Fruit fly (Drosophila melanogaster) whole organism, prepupa: ENCODE measurements around the gene sphe.

ENCODE experiments used
- Blimp-1 ChIP-seq: fragments of 200-800 bp; sonication (Bioruptor generic); optimal IDR thresholded peaks from 3 replicates; lab custom pipeline; 2017; ENCODE audit warnings: missing biosample characterization, missing genetic modification characterization, mild to moderate bottlenecking, moderate library complexity, missing genetic modification reagents
- CG10631 ChIP-seq: fragments of 200-800 bp; sonication (Bioruptor generic); optimal IDR thresholded peaks from 2 replicates; lab custom pipeline; 2016; ENCODE audit warnings: missing biosample characterization, missing genetic modification characterization
- CG10669 ChIP-seq: fragments of 200-800 bp; sonication (Bioruptor generic); optimal IDR thresholded peaks from 3 replicates; lab custom pipeline; 2018; ENCODE audit warnings: missing biosample characterization, mild to moderate bottlenecking, missing genetic modification characterization, moderate library complexity
- CG11294 ChIP-seq: fragments of 200-800 bp; sonication (Bioruptor generic); IDR thresholded peaks from 2 replicates; pipeline ENCODE4 v1.3.6; 2022; ENCODE audit warnings: missing biosample characterization, missing genetic modification characterization
- CG11762 ChIP-seq: fragments of 200-800 bp; sonication (Bioruptor generic); optimal IDR thresholded peaks from 3 replicates; lab custom pipeline; 2016; ENCODE audit warnings: missing biosample characterization, missing genetic modification characterization; ENCODE audit not compliant: insufficient read depth
- CG15336 ChIP-seq: fragments of 200-800 bp; sonication (Bioruptor generic); IDR thresholded peaks from 2 replicates; pipeline ENCODE4 v1.3.6; 2022; ENCODE audit warnings: missing biosample characterization, missing genetic modification characterization
- CG1621 ChIP-seq: fragments of 200-800 bp; sonication (Bioruptor generic); optimal IDR thresholded peaks from 3 replicates; lab custom pipeline; 2018; ENCODE audit warnings: missing biosample characterization, mild to moderate bottlenecking, missing genetic modification characterization
- CG3032 ChIP-seq: fragments of 200-800 bp; optimal IDR thresholded peaks from 2 replicates; lab custom pipeline; 2019; ENCODE audit warnings: missing biosample characterization, mild to moderate bottlenecking, missing genetic modification characterization, moderate library complexity
- CG31627 ChIP-seq: fragments of 200-800 bp; sonication (Bioruptor generic); optimal IDR thresholded peaks from 3 replicates; lab custom pipeline; 2016; ENCODE audit warnings: missing biosample characterization, missing genetic modification characterization
- CG32006 ChIP-seq: fragments of 200-800 bp; sonication (Bioruptor generic); optimal IDR thresholded peaks from 3 replicates; lab custom pipeline; 2017; ENCODE audit warnings: missing biosample characterization, mild to moderate bottlenecking, missing genetic modification characterization
- CG34406 ChIP-seq: fragments of 200-800 bp; sonication (Bioruptor generic); optimal IDR thresholded peaks from 3 replicates; lab custom pipeline; 2016; ENCODE audit warnings: missing biosample characterization, missing genetic modification characterization
- CG3919 ChIP-seq: fragments of 200-800 bp; sonication (Bioruptor generic); optimal IDR thresholded peaks from 3 replicates; lab custom pipeline; 2016; ENCODE audit warnings: missing biosample characterization, missing genetic modification characterization
- CG4318 ChIP-seq: fragments of 200-800 bp; sonication (Bioruptor generic); optimal IDR thresholded peaks from 3 replicates; lab custom pipeline; 2017; ENCODE audit warnings: missing biosample characterization, mild to moderate bottlenecking, missing genetic modification characterization
- CG6163 ChIP-seq: fragments of 200-800 bp; sonication (Bioruptor generic); IDR thresholded peaks from 3 replicates; pipeline ENCODE4 v1.3.6; 2022; ENCODE audit warnings: missing biosample characterization, missing genetic modification characterization
- CG6276 ChIP-seq: fragments of 200-800 bp; sonication (Bioruptor generic); optimal IDR thresholded peaks from 2 replicates; lab custom pipeline; 2017; ENCODE audit warnings: missing biosample characterization, mild to moderate bottlenecking, missing genetic modification characterization
- CG6792 ChIP-seq: fragments of 200-800 bp; sonication (Bioruptor generic); optimal IDR thresholded peaks from 3 replicates; lab custom pipeline; 2016; ENCODE audit warnings: missing biosample characterization, missing genetic modification characterization
- CG6808 ChIP-seq: fragments of 200-800 bp; sonication (Bioruptor generic); optimal IDR thresholded peaks from 3 replicates; lab custom pipeline; 2017; ENCODE audit warnings: missing biosample characterization, missing genetic modification characterization, mild to moderate bottlenecking, moderate library complexity, missing genetic modification reagents
- CG6854 ChIP-seq: fragments of 200-800 bp; sonication (Bioruptor generic); optimal IDR thresholded peaks from 2 replicates; lab custom pipeline; 2017; ENCODE audit warnings: missing biosample characterization, mild to moderate bottlenecking, missing genetic modification characterization
- CG7368 ChIP-seq: fragments of 200-800 bp; sonication (Bioruptor generic); optimal IDR thresholded peaks from 3 replicates; lab custom pipeline; 2016; ENCODE audit warnings: missing biosample characterization, missing genetic modification characterization
- CG8319 ChIP-seq: fragments of 200-800 bp; sonication (Bioruptor generic); optimal IDR thresholded peaks from 3 replicates; lab custom pipeline; 2016; ENCODE audit warnings: missing biosample characterization, missing genetic modification characterization
- CG8632 ChIP-seq: fragments of 200-800 bp; sonication (Bioruptor generic); optimal IDR thresholded peaks from 3 replicates; lab custom pipeline; 2016; ENCODE audit warnings: missing biosample characterization, missing genetic modification characterization
- CG9139 ChIP-seq: fragments of 200-800 bp; sonication (Bioruptor generic); optimal IDR thresholded peaks from 3 replicates; lab custom pipeline; 2017; ENCODE audit warnings: missing biosample characterization, mild to moderate bottlenecking, missing genetic modification characterization
- Eip75B ChIP-seq: fragments of 200-800 bp; sonication (Bioruptor generic); optimal IDR thresholded peaks from 3 replicates; lab custom pipeline; 2016; ENCODE audit warnings: missing biosample characterization, missing genetic modification characterization
- Eip78C ChIP-seq: fragments of 200-800 bp; sonication (Bioruptor generic); peaks from one replicate; lab custom pipeline; 2016; ENCODE audit warnings: missing biosample characterization, missing genetic modification characterization
- Eip93F ChIP-seq: fragments of 200-800 bp; sonication (Bioruptor generic); optimal IDR thresholded peaks from 2 replicates; lab custom pipeline; 2016; ENCODE audit warnings: missing biosample characterization, mild to moderate bottlenecking, missing genetic modification characterization
- Ets21C ChIP-seq: fragments of 200-800 bp; sonication (Bioruptor generic); optimal IDR thresholded peaks from 3 replicates; lab custom pipeline; 2016; ENCODE audit warnings: missing biosample characterization, missing genetic modification characterization
- Ets96B ChIP-seq: fragments of 200-800 bp; optimal IDR thresholded peaks from 2 replicates; lab custom pipeline; 2019; ENCODE audit warnings: missing biosample characterization, mild to moderate bottlenecking, missing genetic modification characterization, moderate library complexity
- Gug ChIP-seq: fragments of 200-800 bp; sonication (Bioruptor generic); IDR thresholded peaks from 2 replicates; pipeline ENCODE4 v1.3.6; 2022; ENCODE audit warnings: missing biosample characterization, missing genetic modification characterization
- Hr38 ChIP-seq: sonication (Bioruptor generic); optimal IDR thresholded peaks from 2 replicates; lab custom pipeline; 2016; ENCODE audit warnings: missing biosample characterization, missing genetic modification characterization
- Hr39 ChIP-seq: fragments of 200-800 bp; sonication (Bioruptor generic); optimal IDR thresholded peaks from 2 replicates; lab custom pipeline; 2016; ENCODE audit warnings: missing biosample characterization, missing genetic modification characterization
- Hr4 ChIP-seq: fragments of 200-800 bp; sonication (Bioruptor generic); optimal IDR thresholded peaks from 3 replicates; lab custom pipeline; 2016; ENCODE audit warnings: missing biosample characterization, missing genetic modification characterization
- Lpt ChIP-seq: fragments of 200-800 bp; sonication (Bioruptor generic); optimal IDR thresholded peaks from 3 replicates; lab custom pipeline; 2016; ENCODE audit warnings: missing biosample characterization, missing genetic modification characterization
- Met ChIP-seq: fragments of 200-800 bp; sonication (Bioruptor generic); optimal IDR thresholded peaks from 3 replicates; lab custom pipeline; 2016; ENCODE audit warnings: missing biosample characterization, missing genetic modification characterization
- OdsH ChIP-seq: fragments of 200-800 bp; sonication (Bioruptor generic); optimal IDR thresholded peaks from 3 replicates; lab custom pipeline; 2016; ENCODE audit warnings: missing biosample characterization, missing genetic modification characterization
- Sox14 ChIP-seq: fragments of 200-800 bp; sonication (Bioruptor generic); optimal IDR thresholded peaks from 3 replicates; lab custom pipeline; 2016; ENCODE audit warnings: missing biosample characterization, missing genetic modification characterization
- Sox15 ChIP-seq: fragments of 200-800 bp; sonication (Bioruptor generic); optimal IDR thresholded peaks from 3 replicates; lab custom pipeline; 2016; ENCODE audit warnings: missing biosample characterization, missing genetic modification characterization
- achi ChIP-seq: fragments of 200-800 bp; sonication (Bioruptor generic); optimal IDR thresholded peaks from 3 replicates; lab custom pipeline; 2016; ENCODE audit warnings: missing biosample characterization, missing genetic modification characterization
- acj6 ChIP-seq: fragments of 200-800 bp; sonication (Bioruptor generic); optimal IDR thresholded peaks from 3 replicates; lab custom pipeline; 2016; ENCODE audit warnings: missing biosample characterization, missing genetic modification characterization
- cyc ChIP-seq: fragments of 200-800 bp; sonication (Bioruptor generic); optimal IDR thresholded peaks from 3 replicates; lab custom pipeline; 2016; ENCODE audit warnings: missing biosample characterization, missing genetic modification characterization
- eg ChIP-seq: fragments of 200-800 bp; sonication (Bioruptor generic); IDR thresholded peaks from 3 replicates; pipeline ENCODE4 v1.3.6; 2022; ENCODE audit warnings: missing biosample characterization, missing genetic modification characterization
- esn ChIP-seq: fragments of 200-800 bp; sonication (Bioruptor generic); optimal IDR thresholded peaks from 2 replicates; lab custom pipeline; 2016; ENCODE audit warnings: missing biosample characterization, mild to moderate bottlenecking, missing genetic modification characterization, moderate library complexity
- fd59A ChIP-seq: fragments of 200-800 bp; sonication (Bioruptor generic); optimal IDR thresholded peaks from 2 replicates; lab custom pipeline; 2017; ENCODE audit warnings: missing biosample characterization, mild to moderate bottlenecking, missing genetic modification characterization, missing genetic modification reagents
- fd85E ChIP-seq: fragments of 200-800 bp; sonication (Bioruptor generic); optimal IDR thresholded peaks from 3 replicates; lab custom pipeline; 2016; ENCODE audit warnings: missing biosample characterization, missing genetic modification characterization
- fkh ChIP-seq: fragments of 200-800 bp; sonication (Bioruptor generic); optimal IDR thresholded peaks from 3 replicates; lab custom pipeline; 2017; ENCODE audit warnings: missing biosample characterization, mild to moderate bottlenecking, missing genetic modification characterization, moderate library complexity
- lz ChIP-seq: fragments of 200-800 bp; sonication (Bioruptor generic); optimal IDR thresholded peaks from 3 replicates; lab custom pipeline; 2016; ENCODE audit warnings: missing biosample characterization, missing genetic modification characterization
- pdm3 ChIP-seq: fragments of 200-800 bp; sonication (Bioruptor generic); optimal IDR thresholded peaks from 3 replicates; lab custom pipeline; 2016; ENCODE audit warnings: missing biosample characterization, missing genetic modification characterization
- salr ChIP-seq, 2 experiments: fragments of 200-800 bp; sonication (Bioruptor generic); optimal IDR thresholded peaks; 3 replicates each; lab custom pipeline; 2016 to 2018; ENCODE audit warnings: missing biosample characterization in 2 of 2, missing genetic modification characterization in 2 of 2, mild to moderate bottlenecking in 1 of 2
- spab ChIP-seq: fragments of 200-800 bp; sonication (Bioruptor generic); optimal IDR thresholded peaks from 2 replicates; lab custom pipeline; 2017; ENCODE audit warnings: missing biosample characterization, mild to moderate bottlenecking, missing genetic modification characterization, missing genetic modification reagents
- ss ChIP-seq, 2 experiments: fragments of 200-800 bp; sonication (Bioruptor generic); optimal IDR thresholded peaks; 2 replicates in 1 of 2; 3 replicates in 1 of 2; lab custom pipeline; 2017 to 2018; ENCODE audit warnings: mild to moderate bottlenecking in 2 of 2, missing biosample characterization in 2 of 2, missing genetic modification characterization in 2 of 2, moderate library complexity in 1 of 2
- svp ChIP-seq: fragments of 200-800 bp; sonication (Bioruptor generic); peaks from one replicate; lab custom pipeline; 2016; ENCODE audit warnings: missing biosample characterization, missing genetic modification characterization
- topi ChIP-seq: fragments of 200-800 bp; sonication (Bioruptor generic); optimal IDR thresholded peaks from 3 replicates; lab custom pipeline; 2016; ENCODE audit warnings: missing biosample characterization, missing genetic modification characterization
- vri ChIP-seq: fragments of 200-800 bp; sonication (Bioruptor generic); optimal IDR thresholded peaks from 3 replicates; lab custom pipeline; 2016; ENCODE audit warnings: missing biosample characterization, mild to moderate bottlenecking, missing genetic modification characterization

Gene sphe

DNA sequence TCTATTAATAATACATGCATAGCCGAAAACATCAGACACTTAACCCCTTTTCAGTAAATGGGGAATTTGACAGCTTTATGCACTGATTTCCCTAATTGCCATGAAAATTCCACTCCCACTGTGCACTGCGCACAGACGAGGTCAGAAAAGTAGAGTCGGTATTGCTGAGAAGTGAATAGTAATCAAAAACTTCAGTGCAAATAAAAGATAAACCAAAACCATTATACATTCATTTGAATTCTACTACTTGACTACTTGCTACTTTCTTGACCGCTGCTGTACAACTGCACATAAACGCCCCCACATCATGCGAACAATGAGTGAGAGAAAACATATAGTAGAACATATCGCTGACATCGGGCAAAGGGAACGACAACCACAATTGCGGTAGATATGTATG, 10.3 kb downstream of the sphe start:
- TF ChIP-seq lz (GFP tag; lab: Kevin White, UChicago) (peak; percentile 63), CG6854 (no peak), CG11762 (GFP tag; lab: Kevin White, UChicago) (peak; percentile 41), CG6808 (GFP tag; lab: Kevin White, UChicago) (peak; percentile 35), CG11294 (GFP tag; lab: Robert Waterston, UW) (peak; percentile 76; the same call in 1 of the 2 replicates), Eip93F (GFP tag; lab: Kevin White, UChicago) (no peak), fd85E (GFP tag; lab: Kevin White, UChicago) (no peak), Hr38 (GFP tag; lab: Kevin White, UChicago) (no peak), fd59A (GFP tag; lab: Kevin White, UChicago) (peak; percentile 57), CG9139 (GFP tag; lab: Kevin White, UChicago) (peak; percentile 11), pdm3 (peak; percentile 79), fkh (no peak), topi (GFP tag; lab: Kevin White, UChicago) (peak; percentile 73), CG8319 (peak; percentile 39), salr (GFP tag; optimal IDR thresholded peaks at IDR 0.05; lab: Kevin White, UChicago) (peak; percentile 33 to 70), svp (GFP tag; lab: Kevin White, UChicago) (peak; percentile 57), Hr39 (GFP tag; lab: Kevin White, UChicago) (peak; percentile 81), cyc (peak; percentile 72), Hr4 (peak; percentile 87), CG15336 (GFP tag; lab: Robert Waterston, UW) (peak; percentile 88), eg (GFP tag; lab: Robert Waterston, UW) (peak; percentile 94), esn (peak; percentile 65), CG10669 (GFP tag; lab: Kevin White, UChicago) (peak; percentile 67), CG6792 (GFP tag; lab: Kevin White, UChicago) (peak; percentile 61), CG6276 (GFP tag; lab: Kevin White, UChicago) (peak; percentile 79), CG4318 (GFP tag; lab: Kevin White, UChicago) (peak; percentile 60), CG6163 (peak; percentile 87), Met (GFP tag; lab: Kevin White, UChicago) (peak; percentile 58), CG8632 (peak; percentile 55), Sox14 (peak; percentile 80), CG7368 (peak; percentile 64), Gug (peak; percentile 86), CG10631 (GFP tag; lab: Kevin White, UChicago) (peak; percentile 66), vri (GFP tag; lab: Kevin White, UChicago) (peak; percentile 34), Blimp-1 (GFP tag; lab: Kevin White, UChicago) (no peak), CG3032 (tag; lab: Kevin White, UChicago) (peak; percentile 55), ss (GFP tag; optimal IDR thresholded peaks at IDR 0.05; lab: Kevin White, UChicago) (peak; percentile 13 to 44), CG31627 (peak; percentile 80), spab (GFP tag; lab: Kevin White, UChicago) (peak; percentile 34), OdsH (GFP tag; lab: Kevin White, UChicago) (peak; percentile 80), CG34406 (peak; percentile 52), Eip75B (GFP tag; lab: Kevin White, UChicago) (peak; percentile 65), CG1621 (peak; percentile 61), Ets96B (tag; lab: Kevin White, UChicago) (peak; percentile 53), Ets21C (peak; percentile 56), Sox15 (GFP tag; lab: Kevin White, UChicago) (peak; percentile 59), CG32006 (GFP tag; lab: Kevin White, UChicago) (peak; percentile 84), Lpt (GFP tag; lab: Kevin White, UChicago) (peak; percentile 80), achi (GFP tag; lab: Kevin White, UChicago) (peak; percentile 75), acj6 (peak; percentile 78), CG3919 (GFP tag; lab: Kevin White, UChicago) (peak; percentile 78), Eip78C (peak; percentile 93)
